Worm (Caenorhabditis elegans) whole organism, young adult: ENCODE measurements around the gene prx-5.
A peak's percentile ranks its signal among the peaks of the same experiment; 100 is the strongest.

Source experiments
- B0019.2 ChIP-seq: fragments of 200-800 bp; sonication (Bioruptor generic); conservative IDR thresholded peaks from 2 replicates; pipeline ENCODE4 v1.3.6; 2022; ENCODE audit warnings: missing genetic modification reagents, missing genetic modification characterization, missing compliant biosample characterization
- C06A6.2 ChIP-seq: fragments of 200-800 bp; sonication (Bioruptor generic); conservative IDR thresholded peaks from 2 replicates; pipeline ENCODE4 v1.3.6; 2022; ENCODE audit warnings: missing genetic modification characterization, missing compliant biosample characterization
- F22D6.2 ChIP-seq: sonication (generic microtip); optimal IDR thresholded peaks from 2 replicates; lab custom pipeline; 2016; ENCODE audit warnings: mild to moderate bottlenecking, missing genetic modification characterization, missing compliant biosample characterization
- F39B2.1 ChIP-seq: fragments of 200-800 bp; sonication (Bioruptor generic); IDR thresholded peaks from 2 replicates; pipeline ENCODE4 v1.3.6; 2022; ENCODE audit warnings: missing genetic modification reagents, missing genetic modification characterization, missing compliant biosample characterization
- K11D2.4 ChIP-seq: fragments of 200-800 bp; sonication (Bioruptor generic); IDR thresholded peaks from 2 replicates; pipeline ENCODE4 v1.3.6; 2022; ENCODE audit warnings: missing genetic modification reagents, missing genetic modification characterization, missing compliant biosample characterization
- K12H6.12 ChIP-seq: fragments of 200-800 bp; sonication (Bioruptor generic); optimal IDR thresholded peaks from 2 replicates; lab custom pipeline; 2018; ENCODE audit warnings: mild to moderate bottlenecking, missing genetic modification characterization, missing compliant biosample characterization
- T26A5.8 ChIP-seq: sonication (generic microtip); optimal IDR thresholded peaks from 2 replicates; lab custom pipeline; 2016; ENCODE audit warnings: missing genetic modification characterization, missing compliant biosample characterization
- Y67H2A.10 ChIP-seq: fragments of 200-800 bp; sonication (Bioruptor generic); conservative IDR thresholded peaks from 2 replicates; pipeline ENCODE4 v1.3.6; 2022; ENCODE audit warnings: missing genetic modification reagents, missing genetic modification characterization, missing compliant biosample characterization
- attf-3 ChIP-seq: fragments of 200-800 bp; sonication (Bioruptor generic); conservative IDR thresholded peaks from 2 replicates; pipeline ENCODE4 v1.3.6; 2022; ENCODE audit warnings: missing genetic modification reagents, missing genetic modification characterization, missing compliant biosample characterization
- bed-1 ChIP-seq: fragments of 200-800 bp; sonication (Bioruptor generic); IDR thresholded peaks from 2 replicates; pipeline ENCODE4 v1.3.6; 2022; ENCODE audit warnings: missing genetic modification reagents, missing genetic modification characterization, missing compliant biosample characterization
- bed-2 ChIP-seq: fragments of 200-800 bp; sonication (Bioruptor generic); IDR thresholded peaks from 2 replicates; pipeline ENCODE4 v1.3.6; 2022; ENCODE audit warnings: missing genetic modification reagents, missing genetic modification characterization, missing compliant biosample characterization
- cebp-1 ChIP-seq, 2 experiments: fragments of 200-800 bp in 1 of 2; sonication (Bioruptor generic) in 1 of 2; sonication (generic microtip) in 1 of 2; IDR thresholded peaks in 1 of 2; optimal IDR thresholded peaks in 1 of 2; 2 replicates each; pipeline versions ENCODE4 v1.3.6 to Lab custom; 2017 to 2022; ENCODE audit warnings: missing compliant biosample characterization in 2 of 2, missing genetic modification characterization in 2 of 2, mild to moderate bottlenecking in 1 of 2, missing genetic modification reagents in 1 of 2, moderate library complexity in 1 of 2
- ceh-40 ChIP-seq: fragments of 200-800 bp; sonication (Bioruptor generic); IDR thresholded peaks from 2 replicates; pipeline ENCODE4 v1.3.6; 2022; ENCODE audit warnings: missing genetic modification characterization, missing compliant biosample characterization
- ceh-79 ChIP-seq: sonication (generic microtip); optimal IDR thresholded peaks from 2 replicates; lab custom pipeline; 2017; ENCODE audit warnings: mild to moderate bottlenecking, missing genetic modification characterization, missing compliant biosample characterization
- chd-7 ChIP-seq: sonication (generic microtip); optimal IDR thresholded peaks from 2 replicates; lab custom pipeline; 2016; ENCODE audit warnings: mild to moderate bottlenecking, missing genetic modification characterization, moderate library complexity, missing compliant biosample characterization
- efl-1 ChIP-seq: fragments of 150-350 bp; optimal IDR thresholded peaks from 2 replicates; lab custom pipeline; 2014; ENCODE audit warnings: missing biosample characterization, missing genetic modification reagents, missing genetic modification characterization
- egl-18 ChIP-seq: fragments of 200-800 bp; sonication (Bioruptor generic); IDR thresholded peaks from 2 replicates; pipeline ENCODE4 v1.3.6; 2022; ENCODE audit warnings: missing genetic modification reagents, missing genetic modification characterization, missing compliant biosample characterization
- egrh-3 ChIP-seq: fragments of 200-800 bp; sonication (Bioruptor generic); IDR thresholded peaks from 2 replicates; pipeline ENCODE4 v1.3.6; 2022; ENCODE audit warnings: missing genetic modification reagents, missing genetic modification characterization, missing compliant biosample characterization
- hlh-12 ChIP-seq: sonication (generic microtip); optimal IDR thresholded peaks from 2 replicates; lab custom pipeline; 2016; ENCODE audit warnings: missing genetic modification characterization, missing compliant biosample characterization
- hlh-26 ChIP-seq: fragments of 200-800 bp; sonication (Bioruptor generic); conservative IDR thresholded peaks from 2 replicates; pipeline ENCODE4 v1.3.6; 2022; ENCODE audit warnings: missing genetic modification reagents, missing genetic modification characterization, missing compliant biosample characterization
- hmg-20 ChIP-seq: fragments of 200-800 bp; sonication (Bioruptor generic); IDR thresholded peaks from 2 replicates; pipeline ENCODE4 v1.3.6; 2022; ENCODE audit warnings: missing genetic modification reagents, missing genetic modification characterization, missing compliant biosample characterization
- hsf-1 ChIP-seq: fragments of 200-800 bp; sonication (Bioruptor generic); IDR thresholded peaks from 2 replicates; pipeline ENCODE4 v1.3.6; 2022; ENCODE audit warnings: missing genetic modification reagents, missing genetic modification characterization, missing compliant biosample characterization
- lag-1 ChIP-seq: fragments of 200-800 bp; sonication (Bioruptor generic); IDR thresholded peaks from 2 replicates; pipeline ENCODE4 v1.3.6; 2022; ENCODE audit warnings: missing genetic modification reagents, missing genetic modification characterization, missing compliant biosample characterization
- lin-54 ChIP-seq: fragments of 200-800 bp; sonication (Bioruptor generic); optimal IDR thresholded peaks from 2 replicates; lab custom pipeline; 2018; ENCODE audit warnings: mild to moderate bottlenecking, missing genetic modification characterization, missing compliant biosample characterization
- lsy-27 ChIP-seq: sonication (generic microtip); optimal IDR thresholded peaks from 2 replicates; lab custom pipeline; 2017; ENCODE audit warnings: missing genetic modification characterization, mild to moderate bottlenecking, missing compliant biosample characterization, antibody characterized with exemption, missing genotype, borderline replicate concordance; ENCODE audit not compliant: insufficient read depth
- madf-10 ChIP-seq: sonication (generic microtip); optimal IDR thresholded peaks from 2 replicates; lab custom pipeline; 2016; ENCODE audit warnings: mild to moderate bottlenecking, missing genetic modification characterization, missing compliant biosample characterization
- madf-6 ChIP-seq: fragments of 200-800 bp; sonication (Bioruptor generic); IDR thresholded peaks from 2 replicates; pipeline ENCODE4 v1.3.6; 2022; ENCODE audit warnings: missing genetic modification reagents, missing genetic modification characterization, missing compliant biosample characterization
- mes-4 ChIP-seq: sonication (generic microtip); optimal IDR thresholded peaks from 2 replicates; lab custom pipeline; 2016; ENCODE audit warnings: missing genotype, missing genetic modification characterization, missing compliant biosample characterization
- nfya-2 ChIP-seq: fragments of 200-800 bp; sonication (Bioruptor generic); IDR thresholded peaks from 2 replicates; pipeline ENCODE4 v1.3.6; 2022; ENCODE audit warnings: missing genetic modification reagents, missing genetic modification characterization, missing compliant biosample characterization
- nfyb-1 ChIP-seq: fragments of 200-800 bp; sonication (Bioruptor generic); IDR thresholded peaks from 2 replicates; pipeline ENCODE4 v1.3.6; 2022; ENCODE audit warnings: missing genetic modification reagents, missing genetic modification characterization, missing compliant biosample characterization
- nhr-120 ChIP-seq: fragments of 200-800 bp; sonication (Bioruptor generic); IDR thresholded peaks from 2 replicates; pipeline ENCODE4 v1.3.6; 2022; ENCODE audit warnings: missing genetic modification characterization, missing compliant biosample characterization
- nhr-179 ChIP-seq: sonication (generic microtip); optimal IDR thresholded peaks from 2 replicates; lab custom pipeline; 2016; ENCODE audit warnings: mild to moderate bottlenecking, missing genetic modification characterization, missing compliant biosample characterization
- nhr-80 ChIP-seq: sonication (generic microtip); optimal IDR thresholded peaks from 2 replicates; lab custom pipeline; 2016; ENCODE audit warnings: missing genetic modification characterization, missing compliant biosample characterization
- nhr-90 ChIP-seq: sonication (generic microtip); optimal IDR thresholded peaks from 2 replicates; lab custom pipeline; 2016; ENCODE audit warnings: missing genotype, mild to moderate bottlenecking, missing genetic modification characterization, missing compliant biosample characterization
- pha-4 ChIP-seq: fragments of 150-350 bp; sonication (generic microtip); optimal IDR thresholded peaks from 2 replicates; lab custom pipeline; 2014; ENCODE audit warnings: missing biosample characterization, missing genetic modification reagents, missing genetic modification characterization
- rcor-1 ChIP-seq: fragments of 200-800 bp; sonication (Bioruptor generic); IDR thresholded peaks from 2 replicates; pipeline ENCODE4 v1.3.6; 2022; ENCODE audit warnings: missing genetic modification reagents, missing genetic modification characterization, missing compliant biosample characterization
- rec-8 ChIP-seq, 2 experiments: sonication (generic microtip); optimal IDR thresholded peaks; 2 replicates each; lab custom pipeline; 2016; ENCODE audit warnings: mild to moderate bottlenecking in 2 of 2, missing genetic modification characterization in 2 of 2, missing genetic modification reagents in 2 of 2, missing genotype in 2 of 2, missing biosample characterization in 1 of 2, missing compliant biosample characterization in 1 of 2, moderate library complexity in 1 of 2
- sptf-2 ChIP-seq: fragments of 200-800 bp; sonication (Bioruptor generic); optimal IDR thresholded peaks from 2 replicates; lab custom pipeline; 2018; ENCODE audit warnings: mild to moderate bottlenecking, missing genetic modification characterization, missing compliant biosample characterization
- tbp1 ChIP-seq: fragments of 200-800 bp; sonication (Bioruptor generic); optimal IDR thresholded peaks from 2 replicates; lab custom pipeline; 2018; ENCODE audit warnings: mild to moderate bottlenecking, missing genetic modification characterization, missing compliant biosample characterization
- unc-130 ChIP-seq: sonication (generic microtip); optimal IDR thresholded peaks from 2 replicates; lab custom pipeline; 2016; ENCODE audit warnings: missing genetic modification reagents, missing genetic modification characterization, missing compliant biosample characterization
- ztf-26 ChIP-seq: sonication (generic microtip); optimal IDR thresholded peaks from 2 replicates; lab custom pipeline; 2017; ENCODE audit warnings: missing genetic modification characterization, missing compliant biosample characterization
- ztf-6 ChIP-seq: fragments of 200-800 bp; sonication (Bioruptor generic); IDR thresholded peaks from 2 replicates; pipeline ENCODE4 v1.3.6; 2022; ENCODE audit warnings: missing genetic modification reagents, missing genetic modification characterization, missing compliant biosample characterization

prx-5 gene

DNA sequence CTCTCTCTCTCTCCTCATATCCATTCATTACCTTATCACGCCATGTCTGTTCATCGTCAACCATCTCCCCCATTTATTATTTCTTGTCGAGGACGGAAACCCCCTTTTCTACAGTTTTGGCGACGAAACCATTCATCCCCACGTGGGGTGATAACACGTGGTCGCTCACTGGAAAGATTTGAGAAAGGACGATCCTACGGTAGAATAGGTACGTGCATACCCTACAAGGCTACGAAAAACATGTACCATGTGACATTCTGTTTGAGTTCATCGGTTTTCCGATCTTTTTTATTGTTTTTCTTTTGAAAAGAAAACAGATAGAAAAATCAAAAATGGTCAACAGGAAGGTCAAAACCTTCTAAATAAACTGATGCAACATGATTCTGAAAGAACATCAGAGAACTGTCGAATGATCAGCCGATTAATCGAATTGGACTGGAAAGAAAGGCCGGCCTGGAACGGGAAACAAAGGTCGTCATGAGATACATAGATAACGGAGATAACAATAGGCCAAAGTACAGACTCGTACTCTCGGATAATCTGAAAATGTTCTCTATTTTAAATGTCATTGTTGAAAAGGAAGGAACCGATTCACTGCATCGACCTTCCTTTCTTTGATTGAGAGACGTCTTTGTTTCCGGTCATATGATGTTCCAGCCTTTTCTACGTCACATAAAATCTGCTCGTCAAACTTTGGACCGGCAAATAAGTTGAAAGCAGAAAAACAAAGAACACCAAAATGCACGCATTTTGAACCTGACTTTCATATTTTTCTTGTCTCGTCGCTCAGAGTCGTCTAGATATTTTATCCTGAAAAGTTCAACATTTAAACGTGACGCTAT, 37.6 kb downstream of the prx-5 start (continued):
- peak; percentile 45 for TF ChIP-seq F22D6.2 (tag; lab: Kevin White, UChicago)
- 0 out of 2 replicates have a peak, but pooled peaks have one; percentile 14 for TF ChIP-seq cebp-1 (GFP tag; IDR thresholded peaks at IDR 0.05; lab: Robert Waterston, UW)
- TF ChIP-seq cebp-1 (tag; optimal IDR thresholded peaks at IDR 0.05; lab: Kevin White, UChicago) = peak; percentile 41
- no peak for TF ChIP-seq nhr-179
- TF ChIP-seq bed-1 (GFP tag; lab: Robert Waterston, UW) = no peak
- no peak for TF ChIP-seq hlh-26
- no peak for TF ChIP-seq hmg-20
- TF ChIP-seq ceh-79 (tag; lab: Kevin White, UChicago) = no peak
- no peak for TF ChIP-seq hlh-12
- no peak for TF ChIP-seq egl-18 (GFP tag; lab: Robert Waterston, UW)
- TF ChIP-seq lag-1 (GFP tag; lab: Robert Waterston, UW) = 0 out of 2 replicates have a peak, but pooled peaks have one; percentile 41
- TF ChIP-seq attf-3 (GFP tag; lab: Robert Waterston, UW) = no peak
- TF ChIP-seq ceh-40 (GFP tag; lab: Robert Waterston, UW) = no peak
- TF ChIP-seq ztf-26 (tag; lab: Kevin White, UChicago) = peak; percentile 80
- TF ChIP-seq efl-1 (GFP tag; lab: Kevin White, UChicago) = no peak
- TF ChIP-seq chd-7 (tag; lab: Kevin White, UChicago) = peak; percentile 67
- peak; percentile 67 for TF ChIP-seq K11D2.4 (GFP tag; lab: Robert Waterston, UW)
- no peak for TF ChIP-seq lin-54 (GFP tag; lab: Kevin White, UChicago)
- TF ChIP-seq egrh-3 (GFP tag; lab: Robert Waterston, UW) = no peak
- TF ChIP-seq C06A6.2 (GFP tag; lab: Robert Waterston, UW) = peak; percentile 70
- no peak for TF ChIP-seq T26A5.8 (tag; lab: Kevin White, UChicago)
- no peak for TF ChIP-seq lsy-27 (tag; lab: Kevin White, UChicago)
- TF ChIP-seq nhr-80 = peak; percentile 16
- no peak for TF ChIP-seq pha-4 (tag; lab: Kevin White, UChicago)
- no peak for TF ChIP-seq tbp1
- no peak for TF ChIP-seq ztf-6
- no peak for TF ChIP-seq sptf-2 (GFP tag; lab: Kevin White, UChicago)
- TF ChIP-seq F39B2.1 (GFP tag; lab: Robert Waterston, UW) = no peak
- no peak for TF ChIP-seq B0019.2 (GFP tag; lab: Robert Waterston, UW)
- no peak for TF ChIP-seq rec-8 (tag; optimal IDR thresholded peaks at IDR 0.05; lab: Kevin White, UChicago)
- no peak for TF ChIP-seq nfya-2 (GFP tag; lab: Robert Waterston, UW)
- peak; percentile 26; the same call in 1 of the 2 replicates for TF ChIP-seq nfyb-1 (GFP tag; lab: Robert Waterston, UW)
- no peak for TF ChIP-seq Y67H2A.10 (GFP tag; lab: Robert Waterston, UW)
- TF ChIP-seq bed-2 = no peak
- no peak for TF ChIP-seq K12H6.12 (tag; lab: Kevin White, UChicago)
- TF ChIP-seq nhr-90 (tag; lab: Kevin White, UChicago) = peak; percentile 34
- no peak for TF ChIP-seq madf-10
- TF ChIP-seq mes-4 (tag; lab: Kevin White, UChicago) = no peak
- no peak for TF ChIP-seq rcor-1 (GFP tag; lab: Robert Waterston, UW)
- TF ChIP-seq unc-130 (GFP tag; lab: Kevin White, UChicago) = no peak
- TF ChIP-seq nhr-120 (GFP tag; lab: Robert Waterston, UW) = no peak
- 0 out of 2 replicates have a peak, but pooled peaks have one; percentile 44 for TF ChIP-seq hsf-1 (GFP tag; lab: Robert Waterston, UW)
- no peak for TF ChIP-seq madf-6 (GFP tag; lab: Robert Waterston, UW)
- TF ChIP-seq, all 124 proteins: peak for 22
